Worm (Caenorhabditis elegans) whole organism, L2 larva: ENCODE results near the gene C16C10.13.

Experiments used
- F13H6.1 ChIP-seq: sonication (generic microtip); optimal IDR thresholded peaks from 2 replicates; lab custom pipeline; 2016; ENCODE audit warnings: missing genetic modification characterization, missing compliant biosample characterization
- fos-1 ChIP-seq: fragments of 150-350 bp; optimal IDR thresholded peaks from 2 replicates; lab custom pipeline; 2014; ENCODE audit warnings: missing biosample characterization, missing genetic modification characterization
- lin-11 ChIP-seq: fragments of 150-350 bp; sonication (generic microtip); optimal IDR thresholded peaks from 2 replicates; lab custom pipeline; 2014; ENCODE audit warnings: missing biosample characterization, missing genetic modification characterization, inconsistent platforms, mixed read lengths
- lin-13 ChIP-seq: fragments of 150-350 bp; optimal IDR thresholded peaks from 2 replicates; lab custom pipeline; 2014; ENCODE audit warnings: missing biosample characterization, missing genetic modification reagents, missing genetic modification characterization
- mbf-1 ChIP-seq: sonication (generic microtip); optimal IDR thresholded peaks from 2 replicates; lab custom pipeline; 2017; ENCODE audit warnings: missing biosample characterization, missing genetic modification characterization
- nhr-11 ChIP-seq: fragments of 150-350 bp; optimal IDR thresholded peaks from 2 replicates; lab custom pipeline; 2014; ENCODE audit warnings: missing biosample characterization, missing genetic modification characterization
- nhr-25 ChIP-seq: fragments of 150-350 bp; sonication (generic microtip); optimal IDR thresholded peaks from 3 replicates; lab custom pipeline; 2014; ENCODE audit warnings: missing biosample characterization, missing genetic modification characterization
- nhr-6 ChIP-seq: fragments of 150-350 bp; optimal IDR thresholded peaks from 2 replicates; lab custom pipeline; 2014; ENCODE audit warnings: missing biosample characterization, missing genetic modification characterization
- nhr-77 ChIP-seq: fragments of 150-350 bp; optimal IDR thresholded peaks from 2 replicates; lab custom pipeline; 2014; ENCODE audit warnings: missing biosample characterization, missing genetic modification characterization
- sma-9 ChIP-seq, 2 experiments: fragments of 150-350 bp in 1 of 2; sonication (generic microtip) in 1 of 2; optimal IDR thresholded peaks; 2 replicates each; lab custom pipeline; 2014 to 2016; ENCODE audit warnings: missing genetic modification characterization in 2 of 2, mild to moderate bottlenecking in 1 of 2, missing biosample characterization in 1 of 2, missing compliant biosample characterization in 1 of 2, missing genetic modification reagents in 1 of 2, moderate library complexity in 1 of 2
- unc-39 ChIP-seq: fragments of 150-350 bp; optimal IDR thresholded peaks from 2 replicates; lab custom pipeline; 2014; ENCODE audit warnings: missing biosample characterization, missing genetic modification characterization
- ztf-1 ChIP-seq: fragments of 200-800 bp; sonication (Bioruptor generic); conservative IDR thresholded peaks from 2 replicates; pipeline ENCODE4 v1.3.6; 2022; ENCODE audit warnings: missing genetic modification characterization, missing compliant biosample characterization

The C16C10.13 gene

DNA sequence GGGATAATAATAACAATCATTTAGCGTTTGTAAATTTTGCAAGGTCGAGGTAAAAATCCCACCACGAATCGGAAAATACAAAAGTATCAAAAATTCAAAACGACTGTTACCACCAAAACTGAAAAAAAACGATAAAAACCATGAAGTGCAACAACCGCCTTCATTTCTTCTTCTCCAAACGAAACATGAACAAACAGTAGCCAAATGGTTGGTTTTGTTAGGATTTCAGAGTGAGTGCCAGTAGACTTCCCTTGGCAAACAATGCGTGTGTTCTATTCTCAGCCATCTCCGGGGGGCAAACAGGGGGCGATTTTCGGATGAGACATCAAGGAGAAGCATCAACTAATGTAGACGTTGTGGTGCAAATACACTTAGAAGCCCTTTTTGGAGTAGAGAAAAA lies 48.5 kb downstream of the C16C10.13 start:
- TF ChIP-seq unc-39 = no peak
- TF ChIP-seq fos-1 (tag; lab: Kevin White, UChicago) = no peak
- no peak for TF ChIP-seq lin-11
- TF ChIP-seq F13H6.1 (tag; lab: Kevin White, UChicago) = no peak
- no peak for TF ChIP-seq nhr-25
- no peak for TF ChIP-seq nhr-77
- no peak for TF ChIP-seq sma-9 (GFP tag; optimal IDR thresholded peaks at IDR 0.05; lab: Kevin White, UChicago)
- TF ChIP-seq sma-9 (tag; optimal IDR thresholded peaks at IDR 0.05; lab: Kevin White, UChicago) = no peak
- no peak for TF ChIP-seq nhr-11 (tag; lab: Kevin White, UChicago)
- no peak for TF ChIP-seq ztf-1
- no peak for TF ChIP-seq lin-13 (GFP tag; lab: Kevin White, UChicago)
- TF ChIP-seq nhr-6 (tag; lab: Kevin White, UChicago) = no peak
- TF ChIP-seq mbf-1 (tag; lab: Kevin White, UChicago) = no peak
